Worm (Caenorhabditis elegans): ENCODE measurements around the gene C16C8.21.

The C16C8.21 gene

DNA sequence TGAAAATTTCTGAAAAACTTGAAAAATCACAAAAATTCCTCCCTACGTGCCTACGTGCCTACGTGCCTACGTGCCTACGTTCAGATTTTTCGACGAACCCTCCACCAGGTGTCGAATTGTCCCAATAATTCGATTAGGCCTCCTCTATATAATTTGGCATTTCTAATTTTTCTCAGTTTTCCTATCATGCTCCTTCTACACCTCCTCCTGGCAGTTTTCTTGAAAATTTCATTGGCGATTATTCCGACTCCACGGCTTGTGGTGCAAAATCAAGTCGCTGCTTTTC is 7.4 kb upstream of the C16C8.21 start, which contains the start of gene C16C8.17:
Gene C16C8.17 (plus strand): TSS at position 187 of the 286 bp plus-strand sequence.
- TF ChIP-seq lin-39 (tag; optimal IDR thresholded peaks at IDR 0.05) = no peak
- no peak for TF ChIP-seq elt-2 (tag; optimal IDR thresholded peaks at IDR 0.05)
- no peak for TF ChIP-seq egl-27 (tag; optimal IDR thresholded peaks at IDR 0.05)
- no peak for TF ChIP-seq zag-1 (tag; optimal IDR thresholded peaks at IDR 0.05)
- no peak for TF ChIP-seq elt-3 (tag; optimal IDR thresholded peaks at IDR 0.05)
- TF ChIP-seq fos-1 (tag; optimal IDR thresholded peaks at IDR 0.05) = no peak
- TF ChIP-seq daf-12 (tag; optimal IDR thresholded peaks at IDR 0.05) = no peak
- no peak for TF ChIP-seq elt-1 (tag; optimal IDR thresholded peaks at IDR 0.05)
- no peak for TF ChIP-seq pqm-1 (tag; optimal IDR thresholded peaks at IDR 0.05)
- no peak for TF ChIP-seq eor-1 (tag; optimal IDR thresholded peaks at IDR 0.05)
- TF ChIP-seq nhr-23 (tag; optimal IDR thresholded peaks at IDR 0.05) = no peak
- no peak for TF ChIP-seq ZK546.5 (tag; optimal IDR thresholded peaks at IDR 0.05)
- TF ChIP-seq ztf-11 (tag; optimal IDR thresholded peaks at IDR 0.05) = no peak
- TF ChIP-seq aly-2 (tag; optimal IDR thresholded peaks at IDR 0.05) = no peak
- TF ChIP-seq ztf-4 (tag; optimal IDR thresholded peaks at IDR 0.05) = no peak
- no peak for TF ChIP-seq nhr-43 (tag; optimal IDR thresholded peaks at IDR 0.05; ENCODE audit: poor library complexity, severe bottlenecking)
- TF ChIP-seq sea-2 (GFP tag; optimal IDR thresholded peaks at IDR 0.05) = no peak
- no peak for TF ChIP-seq fkh-2 (tag; optimal IDR thresholded peaks at IDR 0.05)
- no peak for TF ChIP-seq ceh-16 (tag; optimal IDR thresholded peaks at IDR 0.05)
- no peak for TF ChIP-seq nhr-12 (tag; optimal IDR thresholded peaks at IDR 0.05)

DNA sequence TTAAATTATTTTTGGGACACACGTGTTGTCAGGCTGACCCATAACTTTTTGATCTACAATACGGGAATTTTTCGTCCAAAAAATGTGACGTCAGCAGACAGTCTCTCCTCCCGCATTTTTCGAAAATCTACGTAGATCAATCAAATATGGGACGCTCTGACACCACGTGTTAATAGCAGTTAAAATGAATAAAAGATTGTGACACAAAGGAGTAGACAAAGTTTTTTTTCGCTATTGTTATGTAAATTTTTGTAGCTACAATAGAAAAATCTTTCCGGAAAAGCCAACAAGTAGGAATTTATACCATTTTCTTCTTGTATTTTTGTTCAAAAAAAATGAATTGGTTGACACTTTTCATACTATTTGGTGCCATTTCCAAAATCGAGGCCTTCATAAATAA is 6.6 kb upstream of the C16C8.21 start, which contains the start of gene C16C8.27:
Gene C16C8.27 (plus strand): TSS at position 301 of the 400 bp plus-strand sequence.
- TF ChIP-seq ZK546.5 (tag; optimal IDR thresholded peaks at IDR 0.05) (no peak), egl-5 (tag; optimal IDR thresholded peaks at IDR 0.05) (no peak), elt-3 (tag; optimal IDR thresholded peaks at IDR 0.05) (no peak)

DNA sequence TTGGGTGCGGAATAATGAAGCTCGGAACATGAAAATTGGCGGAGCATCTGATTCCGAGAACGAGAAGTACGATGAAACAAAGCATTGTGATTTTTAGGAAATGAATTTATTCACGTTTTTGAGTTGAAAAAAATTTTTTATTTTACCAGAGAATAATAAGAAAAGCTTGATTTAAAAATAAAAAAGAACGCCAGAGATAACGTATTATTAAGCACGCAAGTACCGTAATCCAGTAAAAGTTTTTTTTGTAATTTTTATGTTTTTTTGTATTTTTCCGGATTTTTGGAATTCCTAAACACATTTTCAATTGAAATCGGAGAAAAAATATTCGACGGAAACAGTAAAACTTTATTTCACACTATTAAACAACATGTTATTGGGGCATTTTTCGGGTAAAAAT is 4.9 kb upstream of the C16C8.21 start, which contains the start of gene C16C8.22:
Gene C16C8.22 (minus strand): TSS at position 101 of the 400 bp plus-strand sequence.
- no peak for TF ChIP-seq pqm-1 (tag; optimal IDR thresholded peaks at IDR 0.05)
- TF ChIP-seq nhr-43 (tag; optimal IDR thresholded peaks at IDR 0.05; ENCODE audit: poor library complexity, severe bottlenecking) = no peak

DNA sequence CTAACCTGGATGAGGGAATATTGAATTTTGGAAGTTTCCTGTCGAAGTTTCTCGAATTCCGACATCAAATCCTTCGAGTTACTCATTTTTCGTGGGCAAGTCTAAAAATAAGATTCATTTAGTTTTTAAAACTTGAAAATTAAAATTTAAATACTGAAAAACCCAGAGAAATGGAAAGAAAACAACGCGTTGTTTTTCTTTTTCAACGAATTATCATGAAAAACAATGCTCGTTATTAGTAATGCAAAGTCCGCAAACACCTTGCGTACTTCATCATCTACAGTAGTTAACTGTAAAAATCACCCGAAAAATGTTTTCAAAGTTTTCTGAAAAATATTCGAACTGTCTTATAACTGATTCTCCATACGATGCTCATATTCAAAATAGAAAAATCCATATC is 3.7 kb upstream of the C16C8.21 start, which contains the start of gene C16C8.4:
Gene C16C8.4 (minus strand): TSS at position 101 of the 400 bp plus-strand sequence.
- TF ChIP-seq pha-4 (tag; optimal IDR thresholded peaks at IDR 0.05) (no peak), lsy-12 (tag; optimal IDR thresholded peaks at IDR 0.05) (no peak), nhr-67 (tag; optimal IDR thresholded peaks at IDR 0.05) (no peak)

DNA sequence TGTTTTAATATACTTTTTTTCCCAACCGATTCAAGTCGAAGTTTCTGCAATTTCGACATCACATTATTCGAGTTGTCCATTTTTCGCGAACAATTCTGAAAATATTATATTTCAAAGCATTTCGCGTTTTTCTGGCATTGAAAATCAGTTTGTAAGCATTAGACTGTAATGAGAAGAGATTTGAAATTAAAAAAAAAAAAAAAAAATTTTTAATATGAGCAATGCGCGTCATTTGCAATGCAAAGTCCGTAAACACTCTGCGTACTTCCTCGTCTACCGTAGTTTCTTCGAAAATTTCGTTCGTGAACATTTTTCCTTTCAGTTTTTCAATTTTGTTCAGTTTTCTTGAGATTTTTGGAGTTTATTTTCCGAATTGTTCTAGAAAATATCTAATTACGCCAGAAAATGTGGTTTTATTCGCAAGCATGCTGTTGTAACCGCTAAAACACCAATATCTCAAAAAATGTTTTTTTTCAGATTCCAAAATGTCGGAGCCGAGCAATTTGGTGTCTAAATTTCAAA is 2.7 kb upstream of the C16C8.21 start, which contains the start of the genes C16C8.5 and C16C8.16:
Gene C16C8.5 (minus strand): TSS at position 101 of the 522 bp plus-strand sequence.
Gene C16C8.16 (plus strand): TSS at position 472 of the 522 bp plus-strand sequence.
- TF ChIP-seq nhr-43 (tag; optimal IDR thresholded peaks at IDR 0.05; ENCODE audit: poor library complexity, severe bottlenecking) (no peak), lin-39 (tag; optimal IDR thresholded peaks at IDR 0.05) (no peak), unc-39 (tag; optimal IDR thresholded peaks at IDR 0.05) (no peak), mdl-1 (tag; optimal IDR thresholded peaks at IDR 0.05) (no peak), ceh-28 (tag; optimal IDR thresholded peaks at IDR 0.05) (no peak), egl-27 (tag; optimal IDR thresholded peaks at IDR 0.05) (no peak), fkh-2 (tag; optimal IDR thresholded peaks at IDR 0.05) (no peak), fos-1 (tag; optimal IDR thresholded peaks at IDR 0.05) (no peak), ZK546.5 (tag; optimal IDR thresholded peaks at IDR 0.05) (no peak), nhr-25 (tag; optimal IDR thresholded peaks at IDR 0.05) (no peak), jun-1 (tag; optimal IDR thresholded peaks at IDR 0.05) (no peak), pha-4 (tag; optimal IDR thresholded peaks at IDR 0.05) (no peak), nhr-67 (tag; optimal IDR thresholded peaks at IDR 0.05) (no peak), nhr-237 (tag; optimal IDR thresholded peaks at IDR 0.05) (no peak), ztf-11 (tag; optimal IDR thresholded peaks at IDR 0.05) (no peak), aly-2 (tag; optimal IDR thresholded peaks at IDR 0.05) (no peak), daf-12 (tag; optimal IDR thresholded peaks at IDR 0.05) (no peak), R02D3.7 (tag; optimal IDR thresholded peaks at IDR 0.05) (no peak), nhr-11 (tag; optimal IDR thresholded peaks at IDR 0.05) (no peak), zag-1 (tag; optimal IDR thresholded peaks at IDR 0.05) (no peak)

DNA sequence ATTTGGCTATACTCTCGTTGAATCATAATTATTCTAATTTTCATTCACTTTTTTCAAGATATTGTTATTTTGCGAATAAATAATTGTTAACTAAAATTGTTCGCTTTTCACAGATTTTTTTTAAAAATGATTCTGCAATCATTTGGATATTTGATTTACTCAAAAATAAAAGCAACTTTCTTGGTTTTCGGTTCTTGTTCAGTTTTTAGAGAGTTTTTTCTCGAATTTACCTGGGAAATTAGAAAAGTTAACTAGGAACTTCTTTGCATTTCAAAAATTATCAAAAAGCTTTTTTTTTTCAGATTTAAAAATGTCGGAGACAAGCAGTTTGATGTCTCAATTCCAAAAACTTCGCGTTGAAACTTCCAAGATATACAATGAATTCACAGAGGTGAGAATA is 1.4 kb upstream of the C16C8.21 start, which contains the start of the genes C16C8.20 and gldi-6:
Gene C16C8.20 (plus strand): TSS at position 301 of the 400 bp plus-strand sequence.
Gene gldi-6 (plus strand): TSS at position 301 of the 400 bp plus-strand sequence.
- TF ChIP-seq tbx-2 (tag; optimal IDR thresholded peaks at IDR 0.05) (no peak), nhr-67 (tag; optimal IDR thresholded peaks at IDR 0.05) (no peak), lin-39 (tag; optimal IDR thresholded peaks at IDR 0.05) (no peak), nhr-25 (tag; optimal IDR thresholded peaks at IDR 0.05) (no peak), nhr-28 (tag; optimal IDR thresholded peaks at IDR 0.05) (no peak), ama-1 (optimal IDR thresholded peaks at IDR 0.05) (no peak), nhr-76 (tag; optimal IDR thresholded peaks at IDR 0.05) (no peak), fos-1 (tag; optimal IDR thresholded peaks at IDR 0.05) (no peak), jun-1 (tag; optimal IDR thresholded peaks at IDR 0.05) (no peak), elt-1 (tag; optimal IDR thresholded peaks at IDR 0.05) (no peak), egl-5 (tag; optimal IDR thresholded peaks at IDR 0.05) (no peak), zag-1 (tag; optimal IDR thresholded peaks at IDR 0.05) (no peak), ztf-4 (tag; optimal IDR thresholded peaks at IDR 0.05) (no peak), nhr-237 (tag; optimal IDR thresholded peaks at IDR 0.05) (no peak), hmg-11 (tag; optimal IDR thresholded peaks at IDR 0.05) (no peak)
